ENCODE assay signal across 5 fruit fly cellular contexts in the genomic region with DNA sequence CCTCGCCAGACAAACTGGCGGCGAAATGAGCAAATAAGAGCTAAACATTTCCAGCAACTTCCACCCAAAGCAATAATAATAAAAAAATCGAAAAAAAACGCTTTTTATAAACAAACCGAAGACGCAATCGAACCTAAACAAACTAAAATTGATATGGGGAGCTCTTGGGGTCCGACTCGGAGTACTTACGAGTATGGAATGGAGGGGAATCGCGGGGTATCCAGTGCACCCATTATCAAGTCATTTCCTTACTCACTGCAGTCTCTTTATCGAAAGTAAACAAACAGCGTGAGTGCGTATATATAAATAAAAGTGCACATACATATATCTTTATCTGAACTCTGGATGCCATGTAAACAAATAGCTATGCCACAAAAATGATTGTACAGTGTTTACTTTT.
TF ChIP-seq lines count a peak whose summit lies in the region.

No protein-coding gene starts in this region.

- peak; percentile 13 for TF ChIP-seq CTCF in whole organism, embryonic (GFP tag; optimal IDR thresholded peaks at IDR 0.05; lab: Kevin White, UChicago)

TF ChIP-seq in whole organism, adult, 20 proteins besides CTCF, POLR2A, EP300 and RAD21:
- TF ChIP-seq Crg-1 (GFP tag; optimal IDR thresholded peaks at IDR 0.05; lab: Kevin White, UChicago) (no peak), kay (GFP tag; lab: Kevin White, UChicago; ENCODE audit: borderline replicate concordance) (peak; percentile 95), CG12768 (GFP tag; optimal IDR thresholded peaks at IDR 0.05; lab: Kevin White, UChicago) (peak; percentile 19), Hr96 (GFP tag; optimal IDR thresholded peaks at IDR 0.05; lab: Kevin White, UChicago) (peak; percentile 24), Mnt (GFP tag; optimal IDR thresholded peaks at IDR 0.05; lab: Kevin White, UChicago) (no peak), cic (GFP tag; optimal IDR thresholded peaks at IDR 0.05; lab: Kevin White, UChicago) (peak; percentile 71)
TF ChIP-seq in whole organism, adult: peak in this region for 4.

TF ChIP-seq in whole organism, embryonic, 481 proteins besides CTCF, POLR2A, EP300 and RAD21 (continues in another document):
- TF ChIP-seq Mes4 (GFP tag; optimal IDR thresholded peaks at IDR 0.05; lab: Kevin White, UChicago): no peak
- TF ChIP-seq rib (GFP tag; IDR thresholded peaks at IDR 0.05; lab: Robert Waterston, UW): 0 out of 2 replicates have a peak, but pooled peaks have one; percentile 26
- TF ChIP-seq B-H2 (GFP tag; optimal IDR thresholded peaks at IDR 0.05; lab: Kevin White, UChicago): no peak
- no peak for TF ChIP-seq B-H1 (GFP tag; IDR thresholded peaks at IDR 0.05; lab: Robert Waterston, UW)
- peak; percentile 54 for TF ChIP-seq CG4328 (GFP tag; optimal IDR thresholded peaks at IDR 0.05; lab: Kevin White, UChicago)
- TF ChIP-seq eve (GFP tag; optimal IDR thresholded peaks at IDR 0.05; lab: Kevin White, UChicago): no peak
- TF ChIP-seq CG11247 (GFP tag; IDR thresholded peaks at IDR 0.05; lab: Robert Waterston, UW): no peak
- no peak for TF ChIP-seq CG9932 (GFP tag; IDR thresholded peaks at IDR 0.05; lab: Robert Waterston, UW)
- no peak for TF ChIP-seq Dip3 (GFP tag; optimal IDR thresholded peaks at IDR 0.05; lab: Kevin White, UChicago)
- TF ChIP-seq nom (GFP tag; optimal IDR thresholded peaks at IDR 0.05; lab: Kevin White, UChicago): peak; percentile 14
- TF ChIP-seq HLH3B (GFP tag; IDR thresholded peaks at IDR 0.05; lab: Robert Waterston, UW): no peak
- no peak for TF ChIP-seq CG34422 (GFP tag; IDR thresholded peaks at IDR 0.05; lab: Robert Waterston, UW)
- no peak for TF ChIP-seq CkIIα-i1 (GFP tag; IDR thresholded peaks at IDR 0.05; lab: Robert Waterston, UW)
- no peak for TF ChIP-seq sc (optimal IDR thresholded peaks at IDR 0.05; lab: Kevin White, UChicago)
- TF ChIP-seq sc (GFP tag; optimal IDR thresholded peaks at IDR 0.05; lab: Kevin White, UChicago): no peak
- no peak for TF ChIP-seq CG11560 (tag; IDR thresholded peaks at IDR 0.05; lab: Robert Waterston, UW)
- TF ChIP-seq cad (GFP tag; optimal IDR thresholded peaks at IDR 0.05; lab: Kevin White, UChicago): no peak
- TF ChIP-seq CG10654 (GFP tag; optimal IDR thresholded peaks at IDR 0.05; lab: Kevin White, UChicago): no peak
- TF ChIP-seq bsh (GFP tag; optimal IDR thresholded peaks at IDR 0.05; lab: Kevin White, UChicago): peak in 1 of 2 experiments; percentile 30
- 0 out of 3 replicates have a peak, but pooled peaks have one; percentile 14 for TF ChIP-seq z (GFP tag; IDR thresholded peaks at IDR 0.05; lab: Robert Waterston, UW)
- no peak for TF ChIP-seq CG43689 (GFP tag; IDR thresholded peaks at IDR 0.05; lab: Robert Waterston, UW)

TF ChIP-seq in whole organism, prepupa, 60 proteins besides CTCF, POLR2A, EP300 and RAD21 (continues in another document):
- TF ChIP-seq vri (GFP tag; optimal IDR thresholded peaks at IDR 0.05; lab: Kevin White, UChicago) (peak; percentile 34), CG6808 (GFP tag; optimal IDR thresholded peaks at IDR 0.05; lab: Kevin White, UChicago) (peak; percentile 0), CG7368 (GFP tag; optimal IDR thresholded peaks at IDR 0.05; lab: Kevin White, UChicago) (no peak), Hr39 (GFP tag; optimal IDR thresholded peaks at IDR 0.05; lab: Kevin White, UChicago) (no peak), CG4318 (GFP tag; optimal IDR thresholded peaks at IDR 0.05; lab: Kevin White, UChicago) (no peak), CG32006 (GFP tag; optimal IDR thresholded peaks at IDR 0.05; lab: Kevin White, UChicago) (no peak), CG16779 (tag; optimal IDR thresholded peaks at IDR 0.05; lab: Kevin White, UChicago) (no peak), Hr38 (GFP tag; optimal IDR thresholded peaks at IDR 0.05; lab: Kevin White, UChicago) (no peak), CG11762 (GFP tag; optimal IDR thresholded peaks at IDR 0.05; lab: Kevin White, UChicago; ENCODE audit: insufficient read depth) (no peak), Sox102F (GFP tag; optimal IDR thresholded peaks at IDR 0.05; lab: Kevin White, UChicago) (peak; percentile 3), CG15336 (GFP tag; IDR thresholded peaks at IDR 0.05; lab: Robert Waterston, UW) (no peak), Eip78C (GFP tag; lab: Kevin White, UChicago) (no peak), lz (GFP tag; optimal IDR thresholded peaks at IDR 0.05; lab: Kevin White, UChicago) (no peak), CG11294 (GFP tag; IDR thresholded peaks at IDR 0.05; lab: Robert Waterston, UW) (no peak), ss (GFP tag; optimal IDR thresholded peaks at IDR 0.05; lab: Kevin White, UChicago) (no peak), Sox15 (GFP tag; optimal IDR thresholded peaks at IDR 0.05; lab: Kevin White, UChicago) (no peak), CG9139 (GFP tag; optimal IDR thresholded peaks at IDR 0.05; lab: Kevin White, UChicago) (no peak), CG6163 (GFP tag; IDR thresholded peaks at IDR 0.05; lab: Robert Waterston, UW) (no peak), CG8119 (GFP tag; IDR thresholded peaks at IDR 0.05; lab: Robert Waterston, UW) (no peak), Met (GFP tag; optimal IDR thresholded peaks at IDR 0.05; lab: Kevin White, UChicago) (no peak), CG6792 (GFP tag; optimal IDR thresholded peaks at IDR 0.05; lab: Kevin White, UChicago) (no peak), pdm3 (GFP tag; optimal IDR thresholded peaks at IDR 0.05; lab: Kevin White, UChicago) (no peak)

TF ChIP-seq in whole organism, pupa, 21 proteins besides CTCF, POLR2A, EP300 and RAD21:
- TF ChIP-seq fd96Ca (GFP tag; IDR thresholded peaks at IDR 0.05; lab: Robert Waterston, UW) (no peak), Ets98B (GFP tag; IDR thresholded peaks at IDR 0.05; lab: Robert Waterston, UW) (peak; percentile 34; the same call in 1 of the 2 replicates), CG4496 (GFP tag; IDR thresholded peaks at IDR 0.05; lab: Robert Waterston, UW) (peak; percentile 29; the same call in 1 of the 3 replicates), CG8159 (tag; optimal IDR thresholded peaks at IDR 0.05; lab: Kevin White, UChicago) (no peak), Pif1A (GFP tag; optimal IDR thresholded peaks at IDR 0.05; lab: Kevin White, UChicago) (peak; percentile 12), CG10348 (GFP tag; IDR thresholded peaks at IDR 0.05; lab: Robert Waterston, UW) (no peak), CG12605 (GFP tag; IDR thresholded peaks at IDR 0.05; lab: Robert Waterston, UW) (no peak), D1 (tag; optimal IDR thresholded peaks at IDR 0.05; lab: Kevin White, UChicago) (no peak)
TF ChIP-seq in whole organism, pupa: peak in this region for 3.

TF ChIP-seq in whole organism, wandering third instar larva, 38 proteins besides CTCF, POLR2A, EP300 and RAD21:
- TF ChIP-seq Dif (GFP tag; optimal IDR thresholded peaks at IDR 0.05; lab: Kevin White, UChicago; ENCODE audit: partially characterized antibody) (no peak), h (GFP tag; optimal IDR thresholded peaks at IDR 0.05; lab: Kevin White, UChicago) (peak; percentile 12), rgr (GFP tag; optimal IDR thresholded peaks at IDR 0.05; lab: Kevin White, UChicago) (peak; percentile 4)
